Fruit fly (Drosophila melanogaster) S2 (cell line): ENCODE measurements around the gene CG3588.

Experiments used
- CG8478 ChIP-seq: fragments of >200 bp; optimal IDR thresholded peaks from 2 replicates; lab custom pipeline; 2018
- CTCF ChIP-seq, 2 experiments: fragments of >200 bp; optimal IDR thresholded peaks; 2 replicates each; lab custom pipeline; 2018

CG3588 gene

DNA sequence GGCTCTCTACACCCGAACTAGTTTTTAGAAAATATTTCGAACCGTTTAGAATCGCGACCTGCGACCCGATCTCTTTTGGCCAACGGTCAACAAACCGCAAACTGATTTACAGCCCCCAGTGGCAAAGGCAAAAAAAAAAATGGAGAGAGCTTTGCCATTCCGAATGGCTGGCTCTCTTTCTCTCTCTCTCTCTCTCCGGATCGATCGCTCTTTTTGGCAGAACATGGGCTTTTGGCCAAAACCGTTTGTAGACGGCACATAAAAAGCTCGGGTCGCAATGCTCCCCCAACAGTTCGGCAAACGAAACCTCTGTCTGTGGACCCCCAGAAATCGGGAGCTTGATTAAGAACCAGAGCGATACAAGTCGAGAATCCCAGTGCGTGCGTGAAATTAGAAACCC is 9.9 kb downstream of the CG3588 start, which contains the start of gene CG32793:
TSS of gene CG32793 (plus strand) at position 301 of the 400 bp plus-strand sequence.
- TF ChIP-seq CTCF (optimal IDR thresholded peaks at IDR 0.05; lab: Kevin White, UChicago) (no peak), CG8478 (no peak)

dm6 chrX:2934827-2935226 is 15.3 kb downstream of the CG3588 start, which contains the start of gene CG3592:
Gene CG3592 (plus strand): TSS chrX:2935127.
- no peak for TF ChIP-seq CG8478
- no peak for TF ChIP-seq CTCF (optimal IDR thresholded peaks at IDR 0.05; lab: Kevin White, UChicago)

dm6 chrX:2936727-2937126 is 17.2 kb downstream of the CG3588 start, which contains the start of gene CG3598:
Gene CG3598 (plus strand): TSS chrX:2937027.
- TF ChIP-seq CTCF (optimal IDR thresholded peaks at IDR 0.05; lab: Kevin White, UChicago) = no peak
- TF ChIP-seq CG8478 = no peak

- no peak for TF ChIP-seq CG8478
- no peak for TF ChIP-seq CTCF (optimal IDR thresholded peaks at IDR 0.05; lab: Kevin White, UChicago)
Measured at dm6 chrX:2938556-2938955, 19.0 kb downstream of the CG3588 start, which contains the start of gene CG14420. Gene CG14420 (plus strand): TSS chrX:2938856.

DNA sequence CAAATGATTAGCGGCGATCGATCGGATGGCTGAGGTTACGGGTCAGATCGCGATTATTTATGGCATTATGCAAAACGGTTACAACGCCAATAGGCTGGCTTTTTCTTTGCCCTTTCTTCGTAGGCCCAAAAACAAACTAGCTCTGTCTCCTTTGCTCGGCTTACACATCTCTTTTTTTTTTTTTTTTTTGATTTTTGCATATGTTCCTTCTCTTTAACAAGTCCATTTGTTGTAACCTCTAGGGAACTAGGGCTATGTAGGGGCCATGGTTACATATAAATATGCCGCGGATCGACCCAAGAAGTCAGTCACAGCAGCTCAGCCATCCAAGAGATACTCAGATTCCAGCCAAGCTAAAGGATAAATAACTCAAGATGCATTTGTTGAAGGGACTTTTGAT is 21.5 kb downstream of the CG3588 start, which contains the start of gene CG14421:
TSS of gene CG14421 (plus strand) at position 301 of the 400 bp plus-strand sequence.
- TF ChIP-seq CTCF (optimal IDR thresholded peaks at IDR 0.05; lab: Kevin White, UChicago) (no peak), CG8478 (no peak)

dm6 chrX:2943086-2943485 is 23.5 kb downstream of the CG3588 start, which contains the start of gene CG14422:
Gene CG14422 (plus strand): TSS chrX:2943386.
- TF ChIP-seq CG8478 (no peak), CTCF (optimal IDR thresholded peaks at IDR 0.05; lab: Kevin White, UChicago) (no peak)

DNA sequence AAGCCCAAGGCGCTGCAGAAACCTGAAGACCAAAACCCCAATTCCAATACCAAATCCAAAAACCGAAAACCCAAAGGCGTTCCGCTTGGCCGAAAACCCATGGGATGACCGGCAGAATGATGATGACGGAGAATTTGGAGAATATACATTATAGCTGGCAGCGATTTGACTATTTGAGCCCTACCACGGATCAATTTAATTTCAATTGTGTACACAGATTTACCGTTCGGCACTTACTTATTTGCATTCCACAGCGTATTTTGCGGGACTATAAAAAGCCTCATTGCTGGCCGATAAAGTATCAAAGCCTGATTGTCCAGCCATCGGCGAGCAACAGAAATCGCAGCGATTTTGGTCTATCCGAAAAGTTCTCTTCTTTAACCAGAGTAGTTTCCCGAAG is 25.5 kb downstream of the CG3588 start, which contains the start of gene CG14423:
TSS of gene CG14423 (plus strand) at position 301 of the 400 bp plus-strand sequence.
- no peak for TF ChIP-seq CTCF (optimal IDR thresholded peaks at IDR 0.05; lab: Kevin White, UChicago)
- TF ChIP-seq CG8478 = no peak

DNA sequence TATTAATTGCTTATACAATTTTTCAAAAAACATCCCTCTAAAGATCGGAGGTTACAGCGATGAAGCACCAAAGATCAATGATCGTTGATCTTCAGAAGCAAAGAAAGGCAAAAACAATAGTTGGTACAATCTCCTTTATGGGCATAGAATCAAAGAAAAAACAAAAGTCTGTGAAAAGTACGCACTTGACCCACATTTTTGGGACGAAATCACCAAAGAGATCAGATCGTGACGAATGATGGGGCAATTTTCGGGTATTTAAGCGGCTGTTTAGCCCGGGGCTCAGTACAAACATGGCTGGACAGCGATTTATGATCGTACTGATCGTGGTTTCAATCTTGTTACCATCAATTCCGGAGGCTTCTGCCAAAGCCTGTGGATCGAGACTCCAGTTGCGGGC is 27.2 kb downstream of the CG3588 start, which contains the start of gene CG17959:
TSS of gene CG17959 (plus strand) at position 301 of the 400 bp plus-strand sequence.
- no peak for TF ChIP-seq CTCF (optimal IDR thresholded peaks at IDR 0.05; lab: Kevin White, UChicago)
- TF ChIP-seq CG8478 = no peak

DNA sequence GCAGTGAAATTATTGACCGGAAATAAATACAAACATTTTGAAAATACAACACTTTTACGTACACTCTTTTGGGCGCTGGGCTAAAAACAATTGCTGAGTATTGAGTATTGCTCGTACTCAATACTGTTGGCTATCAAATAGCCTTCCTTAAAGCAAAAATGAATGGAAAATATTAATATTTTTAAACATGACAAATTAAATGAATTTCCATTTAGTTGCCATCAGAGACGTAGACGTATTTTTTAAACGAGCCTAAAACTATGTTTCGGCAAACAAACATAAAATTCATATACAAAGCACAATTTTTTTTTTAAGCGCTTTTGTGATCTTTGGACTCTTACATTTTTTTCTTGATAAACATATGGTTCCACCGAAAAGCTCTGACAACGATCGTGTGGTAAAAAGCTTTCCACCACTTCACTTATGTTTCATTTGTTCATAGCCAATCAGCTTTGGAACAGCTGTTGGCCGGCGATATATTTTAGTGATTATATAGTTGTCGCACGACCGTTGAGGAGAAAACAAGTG is 28.0 kb downstream of the CG3588 start, which contains the start of gene CG3603:
TSS of gene CG3603 (plus strand) at position 490 of the 528 bp plus-strand sequence.
- no peak for TF ChIP-seq CG8478
- TF ChIP-seq CTCF (optimal IDR thresholded peaks at IDR 0.05; lab: Kevin White, UChicago) = no peak

- no peak for TF ChIP-seq CG8478
- TF ChIP-seq CTCF (optimal IDR thresholded peaks at IDR 0.05; lab: Kevin White, UChicago) = peak; percentile 85 to 87
Measured at dm6 chrX:2949114-2949513, 29.5 kb downstream of the CG3588 start.

DNA sequence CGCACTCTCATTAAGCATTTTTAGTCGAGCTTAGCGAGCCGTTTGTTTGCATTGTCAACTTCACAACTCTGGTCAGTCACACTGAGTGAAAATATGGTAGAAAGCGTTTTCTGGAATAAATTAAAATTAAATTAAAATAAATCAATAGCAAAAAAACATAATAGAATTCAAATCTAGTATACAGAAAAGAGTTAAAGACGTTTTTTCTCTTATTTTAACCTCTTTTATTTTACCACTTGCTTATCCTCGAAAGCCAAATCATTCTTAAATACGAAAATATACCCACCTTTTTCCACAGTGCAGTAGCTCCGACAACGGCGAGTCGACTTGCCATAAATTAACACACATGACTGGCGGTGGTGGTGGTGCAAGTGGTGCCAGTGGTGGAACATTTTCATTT is 32.1 kb downstream of the CG3588 start:
- TF ChIP-seq CG8478 (no peak), CTCF (optimal IDR thresholded peaks at IDR 0.05; lab: Kevin White, UChicago) (no peak)

DNA sequence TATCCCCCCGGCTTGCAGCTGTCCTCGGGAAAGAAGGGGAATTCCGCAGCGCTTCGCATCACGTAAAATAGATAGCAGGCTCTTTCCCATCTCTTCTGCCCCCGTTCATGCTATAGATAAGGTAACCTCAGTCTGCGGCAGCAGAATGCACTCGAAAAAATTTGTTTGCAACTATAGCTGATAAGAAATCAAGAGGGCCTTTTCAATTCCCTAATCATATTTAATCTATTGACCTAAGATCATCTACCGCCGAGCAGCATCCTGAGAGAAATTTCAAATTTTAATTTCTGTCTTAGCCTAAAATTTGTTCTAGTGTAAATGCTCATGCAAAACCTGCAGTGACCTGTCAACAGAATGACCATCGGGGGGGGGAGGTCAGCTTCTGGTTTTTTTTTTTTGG is 37.1 kb downstream of the CG3588 start:
- TF ChIP-seq CTCF (optimal IDR thresholded peaks at IDR 0.05; lab: Kevin White, UChicago) = no peak

DNA sequence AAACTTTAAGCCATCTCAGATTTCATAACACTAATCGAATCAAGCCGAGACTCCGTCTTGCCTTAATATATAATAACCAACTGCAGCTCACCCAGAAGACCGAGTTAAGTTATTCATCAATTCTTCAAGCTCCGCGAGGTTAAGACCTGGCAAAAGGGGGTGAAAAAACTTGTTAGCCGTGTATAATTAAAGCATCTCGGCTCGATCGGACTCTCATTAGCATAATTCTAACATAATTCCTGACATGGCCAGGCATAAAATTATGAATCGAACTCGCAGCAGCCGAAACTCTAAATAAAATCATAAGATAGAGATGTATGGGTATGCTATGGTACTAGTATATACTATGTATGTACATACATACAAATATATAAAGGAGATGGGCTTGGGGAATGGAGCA is 43.6 kb downstream of the CG3588 start:
- TF ChIP-seq CG8478 (no peak), CTCF (optimal IDR thresholded peaks at IDR 0.05; lab: Kevin White, UChicago) (no peak)

DNA sequence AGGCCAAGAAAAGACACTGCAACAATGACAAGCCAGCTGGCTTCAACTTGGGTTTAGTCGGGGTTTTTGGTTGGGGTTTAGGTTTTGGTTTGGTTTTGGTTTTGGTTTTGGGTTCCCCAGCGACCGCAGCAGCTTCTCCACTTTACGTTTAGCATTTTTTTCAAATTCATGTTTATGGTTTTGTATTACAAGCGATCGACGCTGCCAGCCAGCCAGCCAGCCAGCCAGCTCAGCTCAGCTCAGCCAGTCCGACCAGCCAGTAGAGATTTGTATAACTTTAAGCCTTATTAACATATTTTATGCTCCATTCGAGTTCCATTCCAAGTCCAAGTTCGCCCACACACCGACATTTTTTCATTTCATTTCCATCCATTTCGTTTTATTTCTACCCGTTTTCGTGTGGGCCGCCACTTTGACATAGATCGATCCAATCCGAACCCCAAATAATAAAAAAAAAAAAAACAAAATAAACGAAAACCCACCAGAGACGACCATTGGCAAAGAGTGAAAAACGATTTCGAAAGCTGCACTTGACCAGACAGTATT is 44.3 kb downstream of the CG3588 start:
- TF ChIP-seq CTCF (optimal IDR thresholded peaks at IDR 0.05; lab: Kevin White, UChicago) (no peak), CG8478 (no peak)

DNA sequence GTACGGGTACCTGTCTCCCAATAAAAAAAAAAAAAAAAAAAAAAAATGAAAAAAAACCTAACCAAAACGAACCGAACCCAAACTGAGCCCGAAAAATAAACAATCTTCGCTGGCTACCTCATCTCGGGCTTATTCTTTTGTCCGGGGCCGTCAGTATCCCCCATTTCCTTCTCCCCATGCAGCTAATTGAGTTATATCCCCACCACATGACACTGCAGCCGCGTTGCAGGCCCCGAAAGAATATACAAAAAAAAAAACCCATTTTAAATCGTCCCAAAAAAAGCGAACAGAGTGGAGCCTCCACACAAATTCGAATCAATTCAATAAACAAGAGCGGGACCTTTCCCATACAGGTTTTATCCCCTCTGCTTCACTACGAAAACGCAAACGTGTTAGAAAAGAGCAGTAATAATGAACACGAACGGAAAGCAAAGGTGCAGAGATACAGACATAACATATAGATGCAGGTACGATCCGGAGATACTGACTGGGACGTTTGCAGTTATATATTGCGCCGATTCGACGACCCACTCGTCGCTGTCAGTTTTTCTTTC is 45.2 kb downstream of the CG3588 start:
- TF ChIP-seq CG8478 (no peak), CTCF (optimal IDR thresholded peaks at IDR 0.05; lab: Kevin White, UChicago) (no peak)

dm6 chrX:2969039-2969438 is 49.5 kb downstream of the CG3588 start:
- TF ChIP-seq CG8478 = no peak
- no peak for TF ChIP-seq CTCF (optimal IDR thresholded peaks at IDR 0.05; lab: Kevin White, UChicago)
